Worm (Caenorhabditis elegans): ENCODE data around the gene Y4C6B.7.
A peak's percentile ranks its signal among the peaks of the same experiment; 100 is the strongest.

The Y4C6B.7 gene

DNA sequence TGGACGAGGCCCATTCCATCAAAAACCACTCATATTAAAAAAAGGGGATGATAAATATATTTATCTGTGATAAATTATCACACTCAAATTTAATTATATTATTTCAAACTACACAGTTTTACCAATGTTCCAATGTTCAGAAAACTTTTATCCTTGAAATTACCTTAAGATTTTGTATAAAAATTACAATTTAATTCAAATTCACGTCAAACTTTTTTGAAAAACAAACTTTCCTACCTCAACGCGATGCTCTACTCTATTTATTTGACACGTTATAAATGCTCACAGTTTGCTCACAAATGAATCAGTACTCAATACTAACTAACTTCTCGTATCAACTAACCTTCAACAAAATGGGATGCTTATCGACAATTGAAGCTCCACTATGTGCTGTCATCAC lies 29.3 kb upstream of the Y4C6B.7 start, which contains the start of gene F41H10.1:
TSS of gene F41H10.1 (plus strand) at position 301 of the 400 bp plus-strand sequence.
- TF ChIP-seq nhr-11 (tag; optimal IDR thresholded peaks at IDR 0.05) (no peak), sdc-2 (tag; optimal IDR thresholded peaks at IDR 0.05) (no peak), F13H6.1 (tag; optimal IDR thresholded peaks at IDR 0.05) (no peak), ceh-22 (tag; optimal IDR thresholded peaks at IDR 0.05) (no peak), elt-2 (tag; optimal IDR thresholded peaks at IDR 0.05) (no peak), ceh-19 (GFP tag; optimal IDR thresholded peaks at IDR 0.05) (no peak), eyg-1 (tag; optimal IDR thresholded peaks at IDR 0.05) (no peak)

ce11 chrIV:5381334-5381733 lies 28.1 kb upstream of the Y4C6B.7 start, which contains the start of gene F41H10.2:
F41H10.2 (plus strand) TSS chrIV:5381634.
- TF ChIP-seq sox-4 (tag; optimal IDR thresholded peaks at IDR 0.05): no peak

DNA sequence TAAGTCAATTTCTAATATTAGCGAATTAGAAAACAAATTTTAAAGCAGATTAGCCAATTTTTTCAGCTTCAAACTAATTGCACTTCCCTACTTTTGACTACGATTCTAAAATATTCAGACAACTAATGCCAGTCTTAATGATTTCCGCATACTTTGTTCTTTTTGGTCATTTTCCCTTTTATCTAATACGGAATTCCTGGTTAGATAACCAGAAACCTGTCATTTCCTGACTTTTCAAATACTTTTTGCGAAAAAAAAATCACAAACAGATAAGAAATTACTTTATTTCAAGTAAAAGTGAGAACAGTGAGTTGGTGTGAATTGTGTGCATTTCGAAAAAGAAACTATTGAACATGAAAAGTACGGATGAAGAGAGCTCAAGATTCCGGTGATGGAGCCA lies 26.9 kb upstream of the Y4C6B.7 start:
- no peak for TF ChIP-seq ref-2 (tag; optimal IDR thresholded peaks at IDR 0.05)
- no peak for TF ChIP-seq hlh-13 (GFP tag; optimal IDR thresholded peaks at IDR 0.05)
- no peak for TF ChIP-seq ztf-16 (tag; optimal IDR thresholded peaks at IDR 0.05)
- TF ChIP-seq ceh-9 (tag; optimal IDR thresholded peaks at IDR 0.05): no peak
- TF ChIP-seq tbx-7 (tag; optimal IDR thresholded peaks at IDR 0.05): no peak
- no peak for TF ChIP-seq fkh-6 (tag; optimal IDR thresholded peaks at IDR 0.05)
- no peak for TF ChIP-seq pha-2 (tag; optimal IDR thresholded peaks at IDR 0.05)
- TF ChIP-seq nfya-1 (tag; optimal IDR thresholded peaks at IDR 0.05): no peak
- TF ChIP-seq ceh-48 (tag; optimal IDR thresholded peaks at IDR 0.05): no peak
- TF ChIP-seq ceh-14 (tag; optimal IDR thresholded peaks at IDR 0.05): no peak
- no peak for TF ChIP-seq ahr-1 (tag; optimal IDR thresholded peaks at IDR 0.05)
- no peak for TF ChIP-seq zip-5 (tag; optimal IDR thresholded peaks at IDR 0.05)
- no peak for TF ChIP-seq npax-4 (tag; optimal IDR thresholded peaks at IDR 0.05)
- no peak for TF ChIP-seq unc-3 (GFP tag; conservative IDR thresholded peaks at IDR 0.05)
- TF ChIP-seq unc-3 (tag; optimal IDR thresholded peaks at IDR 0.05): no peak
- TF ChIP-seq syd-9 (tag; optimal IDR thresholded peaks at IDR 0.05): no peak
- no peak for TF ChIP-seq unc-42 (tag; optimal IDR thresholded peaks at IDR 0.05)
- TF ChIP-seq T23F11.4 (GFP tag; optimal IDR thresholded peaks at IDR 0.05): no peak

- TF ChIP-seq ceh-14 (tag; optimal IDR thresholded peaks at IDR 0.05) (no peak), elt-2 (tag; optimal IDR thresholded peaks at IDR 0.05) (peak; percentile 39)
Observed at ce11 chrIV:5377062-5377461, 23.8 kb upstream of the Y4C6B.7 start, which contains the start of gene elo-5. elo-5 (minus strand) TSS chrIV:5377117.

- no peak for TF ChIP-seq Y22D7AL.16 (tag; optimal IDR thresholded peaks at IDR 0.05)
- TF ChIP-seq K02D7.2 (tag; optimal IDR thresholded peaks at IDR 0.05): no peak
- no peak for TF ChIP-seq F13H6.1 (tag; optimal IDR thresholded peaks at IDR 0.05)
- no peak for TF ChIP-seq hlh-8 (tag; optimal IDR thresholded peaks at IDR 0.05)
- no peak for TF ChIP-seq ceh-6 (GFP tag; optimal IDR thresholded peaks at IDR 0.05)
- TF ChIP-seq gmeb-2 (tag; optimal IDR thresholded peaks at IDR 0.05): no peak
- TF ChIP-seq tbx-2 (tag; optimal IDR thresholded peaks at IDR 0.05): no peak
- TF ChIP-seq eyg-1 (tag; optimal IDR thresholded peaks at IDR 0.05): no peak
- no peak for TF ChIP-seq unc-42 (tag; optimal IDR thresholded peaks at IDR 0.05)
- TF ChIP-seq rnt-1 (tag; optimal IDR thresholded peaks at IDR 0.05): no peak
- no peak for TF ChIP-seq odd-2 (tag; optimal IDR thresholded peaks at IDR 0.05)
- no peak for TF ChIP-seq ceh-18 (tag; optimal IDR thresholded peaks at IDR 0.05)
- TF ChIP-seq ceh-48 (tag; optimal IDR thresholded peaks at IDR 0.05): no peak
- no peak for TF ChIP-seq pha-4 (tag; optimal IDR thresholded peaks at IDR 0.05)
- no peak for TF ChIP-seq ahr-1 (tag; optimal IDR thresholded peaks at IDR 0.05)
- no peak for TF ChIP-seq K09A11.1 (tag; optimal IDR thresholded peaks at IDR 0.05; ENCODE audit: insufficient read depth)
Observed at ce11 chrIV:5374946-5375345, 21.7 kb upstream of the Y4C6B.7 start.

Measured in whole organism, late embryonic.